Worm (Caenorhabditis elegans): Measurements from ENCODE around the gene F45D3.3.

F45D3.3 gene

ce11 chrV:12509922-12510582, 40.1 kb downstream of the F45D3.3 start (continued):
- TF ChIP-seq chd-7 (tag; optimal IDR thresholded peaks at IDR 0.05) (peak; percentile 69), F57C9.4 (tag; optimal IDR thresholded peaks at IDR 0.05) (peak; percentile 63), tbp1 (GFP tag; optimal IDR thresholded peaks at IDR 0.05) (peak; percentile 13), zim-3 (tag; optimal IDR thresholded peaks at IDR 0.05) (peak; percentile 79), hlh-12 (tag; optimal IDR thresholded peaks at IDR 0.05) (peak; percentile 43), ceh-79 (tag; optimal IDR thresholded peaks at IDR 0.05) (peak; percentile 27), dpff-1 (tag; optimal IDR thresholded peaks at IDR 0.05) (peak; percentile 58), let-607 (tag; optimal IDR thresholded peaks at IDR 0.05) (peak in 1 of 2 experiments; percentile 38), F57A8.1 (GFP tag; optimal IDR thresholded peaks at IDR 0.05) (peak; percentile 62), ets-4 (GFP tag; optimal IDR thresholded peaks at IDR 0.05) (peak; percentile 2), ztf-26 (tag; optimal IDR thresholded peaks at IDR 0.05) (peak; percentile 61)

ce11 chrV:12506185-12506584, 44.0 kb downstream of the F45D3.3 start, which contains the start of gene nlp-46:
nlp-46 (minus strand) TSS chrV:12506285.
- TF ChIP-seq chd-7 (tag; optimal IDR thresholded peaks at IDR 0.05) (no peak), unc-62 (GFP tag; optimal IDR thresholded peaks at IDR 0.05) (no peak), let-607 (tag; optimal IDR thresholded peaks at IDR 0.05) (no peak), sdz-38 (tag; optimal IDR thresholded peaks at IDR 0.05) (no peak), ztf-22 (GFP tag; optimal IDR thresholded peaks at IDR 0.05) (no peak), madf-3 (GFP tag; IDR thresholded peaks at IDR 0.05) (no peak), F57C9.4 (tag; optimal IDR thresholded peaks at IDR 0.05) (no peak), ccch-3 (GFP tag; optimal IDR thresholded peaks at IDR 0.05) (no peak), F37B4.10 (GFP tag; IDR thresholded peaks at IDR 0.05) (no peak), akir-1 (GFP tag; optimal IDR thresholded peaks at IDR 0.05) (no peak), B0035.1 (tag; optimal IDR thresholded peaks at IDR 0.05) (no peak), him-1 (tag; optimal IDR thresholded peaks at IDR 0.05) (no peak), lag-1 (GFP tag; IDR thresholded peaks at IDR 0.05) (no peak), ceh-40 (GFP tag; IDR thresholded peaks at IDR 0.05) (no peak), aptf-3 (GFP tag; IDR thresholded peaks at IDR 0.05) (no peak)

DNA sequence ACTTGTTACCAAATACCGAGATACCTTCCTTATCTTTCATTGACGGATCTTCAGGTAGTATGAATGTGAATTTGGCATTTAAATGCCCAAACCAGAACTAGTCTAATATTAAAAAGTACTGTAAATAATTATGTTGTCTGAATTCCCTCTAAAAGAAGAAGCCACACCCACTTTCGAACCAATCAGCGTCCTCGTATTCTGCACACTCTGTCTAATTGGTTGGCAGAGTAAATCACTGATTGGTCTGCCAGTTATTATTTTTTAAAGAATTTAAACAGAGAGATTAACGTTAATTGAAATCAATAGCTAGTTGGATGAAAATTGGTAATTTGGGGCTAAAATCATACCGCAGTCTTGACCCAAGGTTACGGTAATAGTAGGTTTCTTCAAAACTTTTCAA, 44.5 kb downstream of the F45D3.3 start:
- no peak for TF ChIP-seq egl-18 (GFP tag; IDR thresholded peaks at IDR 0.05)
- TF ChIP-seq hmg-20 (GFP tag; IDR thresholded peaks at IDR 0.05), result no peak
- TF ChIP-seq snpc-1.1 (tag; optimal IDR thresholded peaks at IDR 0.05; ENCODE audit: insufficient read depth), result no peak
- no peak for TF ChIP-seq nfyb-1 (GFP tag; IDR thresholded peaks at IDR 0.05)
- TF ChIP-seq attf-6 (GFP tag; IDR thresholded peaks at IDR 0.05), result no peak
- no peak for TF ChIP-seq chd-7 (tag; optimal IDR thresholded peaks at IDR 0.05)
- TF ChIP-seq C17E4.6 (GFP tag; IDR thresholded peaks at IDR 0.05), result no peak
- TF ChIP-seq F37B4.10 (GFP tag; IDR thresholded peaks at IDR 0.05), result no peak
- TF ChIP-seq lin-35 (GFP tag; optimal IDR thresholded peaks at IDR 0.05), result no peak
- TF ChIP-seq C06A6.2 (GFP tag; conservative IDR thresholded peaks at IDR 0.05), result no peak
- TF ChIP-seq madf-10 (tag; optimal IDR thresholded peaks at IDR 0.05), result no peak
- TF ChIP-seq repo-1 (tag; optimal IDR thresholded peaks at IDR 0.05), result no peak
- no peak for TF ChIP-seq lir-1 (GFP tag; conservative IDR thresholded peaks at IDR 0.05)
- no peak for TF ChIP-seq zfh-2 (GFP tag; conservative IDR thresholded peaks at IDR 0.05)
- no peak for TF ChIP-seq hsf-1 (GFP tag; IDR thresholded peaks at IDR 0.05)
- no peak for TF ChIP-seq nhr-80 (tag; optimal IDR thresholded peaks at IDR 0.05)
- TF ChIP-seq let-607 (tag; optimal IDR thresholded peaks at IDR 0.05), result no peak

Measured in whole organism, young adult.